Fruit fly (Drosophila melanogaster) whole organism, embryonic: ENCODE data around the gene CG1572.

Experiments
- Ada2b ChIP-seq: fragments of 200-800 bp; sonication (Bioruptor generic); IDR thresholded peaks from 2 replicates; pipeline ENCODE4 v1.3.6; 2022; ENCODE audit warnings: missing biosample characterization, missing genetic modification characterization
- B-H1 ChIP-seq: fragments of 200-800 bp; sonication (Bioruptor generic); IDR thresholded peaks from 3 replicates; pipeline ENCODE4 v1.3.6; 2022; ENCODE audit warnings: missing biosample characterization, missing genetic modification characterization
- B-H2 ChIP-seq: fragments of 200-800 bp; sonication (Bioruptor generic); optimal IDR thresholded peaks from 2 replicates; lab custom pipeline; 2018; ENCODE audit warnings: missing biosample characterization, mild to moderate bottlenecking, missing genetic modification characterization
- BtbVII ChIP-seq: fragments of 200-800 bp; sonication (Bioruptor generic); optimal IDR thresholded peaks from 3 replicates; lab custom pipeline; 2017; ENCODE audit warnings: missing biosample characterization, mild to moderate bottlenecking, missing genetic modification characterization
- C15 ChIP-seq: fragments of 200-800 bp; sonication (Bioruptor generic); IDR thresholded peaks from 3 replicates; pipeline ENCODE4 v1.3.6; 2022; ENCODE audit warnings: missing biosample characterization, missing genetic modification characterization
- CG10462 ChIP-seq: fragments of 200-800 bp; sonication (Bioruptor generic); optimal IDR thresholded peaks from 2 replicates; lab custom pipeline; 2016; ENCODE audit warnings: missing biosample characterization, missing genetic modification characterization
- CG10565 ChIP-seq: fragments of 200-800 bp; sonication (Bioruptor generic); optimal IDR thresholded peaks from 3 replicates; lab custom pipeline; 2016; ENCODE audit warnings: missing biosample characterization, mild to moderate bottlenecking, missing genetic modification characterization
- CG11247 ChIP-seq: fragments of 200-800 bp; sonication (Bioruptor generic); IDR thresholded peaks from 2 replicates; pipeline ENCODE4 v1.3.6; 2022; ENCODE audit warnings: missing biosample characterization, missing genetic modification characterization
- CG11456 ChIP-seq: fragments of 200-800 bp; sonication (Bioruptor generic); IDR thresholded peaks from 3 replicates; pipeline ENCODE4 v1.3.6; 2022; ENCODE audit warnings: missing biosample characterization, missing genetic modification characterization
- CG12219 ChIP-seq: fragments of 200-800 bp; sonication (Bioruptor generic); optimal IDR thresholded peaks from 3 replicates; lab custom pipeline; 2018; ENCODE audit warnings: missing biosample characterization, mild to moderate bottlenecking, missing genetic modification characterization
- CG1233 ChIP-seq: fragments of 200-800 bp; sonication (Bioruptor generic); optimal IDR thresholded peaks from 4 replicates; lab custom pipeline; 2018; ENCODE audit warnings: missing biosample characterization, mild to moderate bottlenecking, missing genetic modification characterization
- CG13287 ChIP-seq: fragments of 200-800 bp; sonication (Bioruptor generic); IDR thresholded peaks from 2 replicates; pipeline ENCODE4 v1.3.6; 2022; ENCODE audit warnings: missing biosample characterization, missing genetic modification characterization; ENCODE audit not compliant: partially characterized antibody
- CG13624 ChIP-seq: fragments of 200-800 bp; sonication (Bioruptor generic); optimal IDR thresholded peaks from 2 replicates; lab custom pipeline; 2016; ENCODE audit warnings: missing biosample characterization, missing genetic modification characterization
- CG1529 ChIP-seq: fragments of 200-800 bp; sonication (Bioruptor generic); optimal IDR thresholded peaks from 3 replicates; lab custom pipeline; 2018; ENCODE audit warnings: missing biosample characterization, missing genetic modification characterization
- CG15514 ChIP-seq: fragments of 200-800 bp; sonication (Bioruptor generic); optimal IDR thresholded peaks from 3 replicates; lab custom pipeline; 2017; ENCODE audit warnings: missing biosample characterization, missing genetic modification characterization, mild to moderate bottlenecking, moderate library complexity, missing genetic modification reagents
- CG17568 ChIP-seq: fragments of 200-800 bp; sonication (Bioruptor generic); optimal IDR thresholded peaks from 2 replicates; lab custom pipeline; 2018; ENCODE audit warnings: missing biosample characterization, mild to moderate bottlenecking, missing genetic modification characterization, moderate library complexity
- CG1792 ChIP-seq: fragments of 200-800 bp; sonication (Bioruptor generic); optimal IDR thresholded peaks from 2 replicates; lab custom pipeline; 2016; ENCODE audit warnings: missing biosample characterization, missing genetic modification characterization
- CG18476 ChIP-seq: fragments of 200-800 bp; sonication (Bioruptor generic); optimal IDR thresholded peaks from 2 replicates; lab custom pipeline; 2016; ENCODE audit warnings: missing biosample characterization, mild to moderate bottlenecking, missing genetic modification characterization
- CG2202 ChIP-seq: fragments of 200-800 bp; sonication (Bioruptor generic); optimal IDR thresholded peaks from 2 replicates; lab custom pipeline; 2018; ENCODE audit warnings: missing biosample characterization, mild to moderate bottlenecking, missing genetic modification characterization
- CG30431 ChIP-seq: fragments of 200-800 bp; sonication (Bioruptor generic); optimal IDR thresholded peaks from 2 replicates; lab custom pipeline; 2017; ENCODE audit warnings: missing biosample characterization, missing genetic modification characterization
- CG43689 ChIP-seq: fragments of 200-800 bp; sonication (Bioruptor generic); IDR thresholded peaks from 2 replicates; pipeline ENCODE4 v1.3.6; 2022; ENCODE audit warnings: missing biosample characterization, missing genetic modification characterization
- CG8388 ChIP-seq: fragments of 200-800 bp; sonication (Bioruptor generic); optimal IDR thresholded peaks from 2 replicates; lab custom pipeline; 2019; ENCODE audit warnings: missing biosample characterization, mild to moderate bottlenecking, missing genetic modification characterization, moderate library complexity
- CG9817 ChIP-seq: fragments of 200-800 bp; sonication (Bioruptor generic); optimal IDR thresholded peaks from 2 replicates; lab custom pipeline; 2018; ENCODE audit warnings: missing biosample characterization, mild to moderate bottlenecking, missing genetic modification characterization, moderate library complexity
- CrebB ChIP-seq: fragments of 200-800 bp; sonication (Bioruptor generic); optimal IDR thresholded peaks from 3 replicates; lab custom pipeline; 2018; ENCODE audit warnings: missing biosample characterization, mild to moderate bottlenecking, missing genetic modification characterization
- D ChIP-seq, 2 experiments: fragments of 200-800 bp in 1 of 2; fragments of >200 bp in 1 of 2; sonication (Bioruptor generic) in 1 of 2; optimal IDR thresholded peaks; 2 replicates in 1 of 2; 3 replicates in 1 of 2; lab custom pipeline; 2017; ENCODE audit warnings: mild to moderate bottlenecking in 1 of 2, missing biosample characterization in 1 of 2, missing genetic modification characterization in 1 of 2, missing genetic modification reagents in 1 of 2
- Dbx ChIP-seq: fragments of 200-800 bp; sonication (Bioruptor generic); IDR thresholded peaks from 3 replicates; pipeline ENCODE4 v1.3.6; 2022; ENCODE audit warnings: missing biosample characterization, missing genetic modification characterization
- Gsc ChIP-seq: fragments of 200-800 bp; sonication (Bioruptor generic); IDR thresholded peaks from 2 replicates; pipeline ENCODE4 v1.3.6; 2022; ENCODE audit warnings: missing biosample characterization, missing genetic modification characterization
- HLH4C ChIP-seq: fragments of 200-800 bp; sonication (Bioruptor generic); IDR thresholded peaks from 3 replicates; pipeline ENCODE4 v1.3.6; 2022; ENCODE audit warnings: missing biosample characterization, missing genetic modification characterization; ENCODE audit not compliant: partially characterized antibody
- HLH54F ChIP-seq: fragments of 200-800 bp; sonication (Bioruptor generic); optimal IDR thresholded peaks from 3 replicates; lab custom pipeline; 2016; ENCODE audit warnings: missing biosample characterization, missing genetic modification characterization
- Mrtf ChIP-seq: fragments of 200-800 bp; sonication (Bioruptor generic); IDR thresholded peaks from 3 replicates; pipeline ENCODE4 v1.3.6; 2022; ENCODE audit warnings: missing biosample characterization, missing genetic modification characterization
- NC2β ChIP-seq: fragments of 200-800 bp; sonication (Bioruptor generic); optimal IDR thresholded peaks from 2 replicates; lab custom pipeline; 2016; ENCODE audit warnings: missing biosample characterization, missing genetic modification characterization
- Nf-YB ChIP-seq: fragments of 200-800 bp; sonication (Bioruptor generic); optimal IDR thresholded peaks from 3 replicates; lab custom pipeline; 2019; ENCODE audit warnings: missing biosample characterization, mild to moderate bottlenecking, missing genetic modification characterization, moderate library complexity
- Nf-YC ChIP-seq: fragments of 200-800 bp; optimal IDR thresholded peaks from 3 replicates; lab custom pipeline; 2019; ENCODE audit warnings: missing biosample characterization, mild to moderate bottlenecking, missing genetic modification characterization, moderate library complexity
- Rfx ChIP-seq: fragments of 200-800 bp; sonication (Bioruptor generic); IDR thresholded peaks from 2 replicates; pipeline ENCODE4 v1.3.6; 2022; ENCODE audit warnings: missing biosample characterization, missing genetic modification characterization
- Ssrp ChIP-seq: fragments of 200-800 bp; sonication (Bioruptor generic); optimal IDR thresholded peaks from 2 replicates; lab custom pipeline; 2018; ENCODE audit warnings: missing biosample characterization, mild to moderate bottlenecking, missing genetic modification characterization, moderate library complexity
- Xbp1 ChIP-seq: fragments of 200-800 bp; sonication (Bioruptor generic); optimal IDR thresholded peaks from 3 replicates; lab custom pipeline; 2016; ENCODE audit warnings: missing biosample characterization, mild to moderate bottlenecking, missing genetic modification characterization
- YL-1 ChIP-seq: fragments of 200-800 bp; sonication (Bioruptor generic); optimal IDR thresholded peaks from 3 replicates; lab custom pipeline; 2017; ENCODE audit warnings: missing biosample characterization, mild to moderate bottlenecking, missing genetic modification characterization
- bbx ChIP-seq: fragments of 200-800 bp; sonication (Bioruptor generic); IDR thresholded peaks from 2 replicates; pipeline ENCODE4 v1.3.6; 2022; ENCODE audit warnings: missing biosample characterization, missing genetic modification characterization; ENCODE audit not compliant: partially characterized antibody
- chinmo ChIP-seq: fragments of 200-800 bp; sonication (Bioruptor generic); IDR thresholded peaks from 4 replicates; pipeline ENCODE4 v1.3.6; 2022; ENCODE audit warnings: missing biosample characterization, missing genetic modification characterization; ENCODE audit not compliant: partially characterized antibody
- da ChIP-seq: fragments of 200-800 bp; sonication (Bioruptor generic); optimal IDR thresholded peaks from 2 replicates; lab custom pipeline; 2016; ENCODE audit warnings: missing biosample characterization, missing genetic modification characterization
- inv ChIP-seq: fragments of 200-800 bp; sonication (Bioruptor generic); IDR thresholded peaks from 2 replicates; pipeline ENCODE4 v1.3.6; 2022; ENCODE audit warnings: missing biosample characterization, missing genetic modification characterization; ENCODE audit not compliant: partially characterized antibody
- lmd ChIP-seq: fragments of 200-800 bp; sonication (Bioruptor generic); IDR thresholded peaks from 2 replicates; pipeline ENCODE4 v1.3.6; 2022; ENCODE audit warnings: missing biosample characterization, missing genetic modification characterization
- mirr ChIP-seq: fragments of 200-800 bp; sonication (Bioruptor generic); optimal IDR thresholded peaks from 3 replicates; lab custom pipeline; 2018; ENCODE audit warnings: missing biosample characterization, mild to moderate bottlenecking, missing genetic modification characterization
- nom ChIP-seq: fragments of 200-800 bp; sonication (Bioruptor generic); optimal IDR thresholded peaks from 2 replicates; lab custom pipeline; 2017; ENCODE audit warnings: missing biosample characterization, missing genetic modification characterization, mild to moderate bottlenecking, moderate library complexity, missing genetic modification reagents
- onecut ChIP-seq: fragments of 200-800 bp; sonication (Bioruptor generic); IDR thresholded peaks from 2 replicates; pipeline ENCODE4 v1.3.6; 2022; ENCODE audit warnings: missing biosample characterization, missing genetic modification characterization
- rib ChIP-seq: fragments of 200-800 bp; sonication (Bioruptor generic); IDR thresholded peaks from 2 replicates; pipeline ENCODE4 v1.3.6; 2022; ENCODE audit warnings: missing biosample characterization, missing genetic modification characterization
- wdn ChIP-seq: fragments of 200-800 bp; sonication (Bioruptor generic); IDR thresholded peaks from 2 replicates; pipeline ENCODE4 v1.3.6; 2022; ENCODE audit warnings: missing biosample characterization, missing genetic modification characterization
- wek ChIP-seq: fragments of 200-800 bp; sonication (Bioruptor generic); optimal IDR thresholded peaks from 3 replicates; lab custom pipeline; 2018; ENCODE audit warnings: missing biosample characterization, mild to moderate bottlenecking, missing genetic modification characterization, moderate library complexity
- z ChIP-seq: fragments of 200-800 bp; sonication (Bioruptor generic); IDR thresholded peaks from 3 replicates; pipeline ENCODE4 v1.3.6; 2022; ENCODE audit warnings: missing biosample characterization, missing genetic modification characterization
- zfh2 ChIP-seq: fragments of 200-800 bp; sonication (Bioruptor generic); optimal IDR thresholded peaks from 2 replicates; lab custom pipeline; 2016; ENCODE audit warnings: missing biosample characterization, missing genetic modification characterization

Gene CG1572

DNA sequence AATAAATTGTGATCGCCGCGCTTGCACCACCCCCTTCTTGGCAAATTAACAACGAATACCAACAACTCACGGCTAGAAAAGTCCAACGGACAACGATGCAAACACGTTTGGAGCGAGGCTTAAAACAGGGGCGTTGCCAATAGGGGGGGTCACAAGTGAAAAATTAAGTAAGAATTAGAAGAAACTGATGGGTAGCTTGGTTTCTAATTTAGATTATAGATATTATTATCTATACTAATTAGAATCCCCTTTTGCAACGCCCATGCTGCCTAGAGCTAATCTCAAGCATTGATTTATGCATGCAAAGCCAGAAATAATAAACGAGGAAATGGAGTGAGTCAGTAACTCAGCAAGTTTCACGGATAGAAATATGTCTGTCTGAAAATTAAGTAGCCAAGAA lies 40.0 kb downstream of the CG1572 start (continued):
- TF ChIP-seq lmd (peak; percentile 88), nom (GFP tag; lab: Kevin White, UChicago) (no peak), CG17568 (peak; percentile 46), CG1233 (GFP tag; lab: Kevin White, UChicago) (peak; percentile 51), Mrtf (GFP tag; lab: Robert Waterston, UW) (peak; percentile 81), onecut (GFP tag; lab: Robert Waterston, UW) (peak; percentile 70), HLH54F (GFP tag; lab: Kevin White, UChicago) (peak; percentile 32), C15 (0 out of 3 replicates have a peak, but pooled peaks have one; percentile 52), CG43689 (peak; percentile 81), CG11247 (peak; percentile 80), CG18476 (peak; percentile 49), Ada2b (GFP tag; lab: Robert Waterston, UW) (peak; percentile 89), zfh2 (peak; percentile 57), inv (GFP tag; lab: Robert Waterston, UW) (no peak), Gsc (no peak), B-H2 (GFP tag; lab: Kevin White, UChicago) (no peak), Nf-YB (GFP tag; lab: Kevin White, UChicago) (peak; percentile 1), CG13624 (peak; percentile 5), bbx (GFP tag; lab: Robert Waterston, UW) (no peak), CrebB (tag; lab: Kevin White, UChicago) (peak; percentile 9), wdn (GFP tag; lab: Robert Waterston, UW) (peak; percentile 84), CG10462 (peak; percentile 17), NC2β (GFP tag; lab: Kevin White, UChicago) (no peak), CG15514 (peak; percentile 67), CG2202 (tag; lab: Kevin White, UChicago) (no peak), CG12219 (GFP tag; lab: Kevin White, UChicago) (peak; percentile 64), CG30431 (GFP tag; lab: Kevin White, UChicago) (peak; percentile 58), CG1529 (GFP tag; lab: Kevin White, UChicago) (peak; percentile 34), mirr (GFP tag; lab: Kevin White, UChicago) (peak; percentile 3), HLH4C (GFP tag; lab: Robert Waterston, UW) (no peak), CG8388 (GFP tag; lab: Kevin White, UChicago) (peak; percentile 49), YL-1 (GFP tag; lab: Kevin White, UChicago) (no peak), rib (GFP tag; lab: Robert Waterston, UW) (peak; percentile 86), CG1792 (GFP tag; lab: Kevin White, UChicago) (no peak), wek (GFP tag; lab: Kevin White, UChicago) (no peak), D (optimal IDR thresholded peaks at IDR 0.05; lab: Kevin White, UChicago) (no peak), D (GFP tag; optimal IDR thresholded peaks at IDR 0.05; lab: Kevin White, UChicago) (peak; percentile 20), Rfx (peak; percentile 95), Xbp1 (peak; percentile 73), chinmo (GFP tag; lab: Robert Waterston, UW) (no peak), z (GFP tag; lab: Robert Waterston, UW) (peak; percentile 48; the same call in 1 of the 3 replicates), CG11456 (GFP tag; lab: Robert Waterston, UW) (peak; percentile 90), da (GFP tag; lab: Kevin White, UChicago) (no peak), Dbx (GFP tag; lab: Robert Waterston, UW) (peak; percentile 83), CG13287 (GFP tag; lab: Robert Waterston, UW) (no peak), BtbVII (GFP tag; lab: Kevin White, UChicago) (peak; percentile 66), CG9817 (peak; percentile 76), Nf-YC (tag; lab: Kevin White, UChicago) (peak; percentile 17), CG10565 (GFP tag; lab: Kevin White, UChicago) (no peak), Ssrp (peak; percentile 64), B-H1 (GFP tag; lab: Robert Waterston, UW) (peak; percentile 79)
